Worm (Caenorhabditis elegans) whole organism, L4 larva: ENCODE measurements around the gene tmc-2.

Experiments
- D1046.2 ChIP-seq: fragments of 200-800 bp; sonication (Bioruptor generic); IDR thresholded peaks from 2 replicates; pipeline ENCODE4 v1.3.6; 2022; ENCODE audit warnings: missing genetic modification characterization, missing compliant biosample characterization
- R02D3.7 ChIP-seq: fragments of 150-350 bp; sonication (generic microtip); optimal IDR thresholded peaks from 3 replicates; lab custom pipeline; 2014; ENCODE audit warnings: missing biosample characterization, missing genetic modification characterization
- T26A8.4 ChIP-seq: fragments of 200-800 bp; sonication (Bioruptor generic); IDR thresholded peaks from 2 replicates; pipeline ENCODE4 v1.3.6; 2022; ENCODE audit warnings: missing genetic modification characterization, missing compliant biosample characterization
- Y48G9A.11 ChIP-seq: fragments of 200-800 bp; sonication (Bioruptor generic); IDR thresholded peaks from 2 replicates; pipeline ENCODE4 v1.3.6; 2022; ENCODE audit warnings: missing genetic modification reagents, missing genetic modification characterization, missing compliant biosample characterization
- aha-1 ChIP-seq: fragments of 150-350 bp; peaks from one replicate; lab custom pipeline; 2014; ENCODE audit warnings: missing biosample characterization, missing genetic modification characterization
- arid-1 ChIP-seq: fragments of 200-800 bp; sonication (Bioruptor generic); conservative IDR thresholded peaks from 2 replicates; pipeline ENCODE4 v1.3.6; 2022; ENCODE audit warnings: missing genetic modification reagents, missing genetic modification characterization, missing compliant biosample characterization
- attf-4 ChIP-seq: sonication (generic microtip); optimal IDR thresholded peaks from 3 replicates; lab custom pipeline; 2017; ENCODE audit warnings: missing biosample characterization, missing genetic modification characterization
- ceh-44 ChIP-seq: fragments of 200-800 bp; sonication (Bioruptor generic); IDR thresholded peaks from 2 replicates; pipeline ENCODE4 v1.3.6; 2022; ENCODE audit warnings: missing genetic modification reagents, missing genetic modification characterization, missing compliant biosample characterization
- ceh-82 ChIP-seq: sonication (generic microtip); optimal IDR thresholded peaks from 2 replicates; lab custom pipeline; 2017; ENCODE audit warnings: missing biosample characterization, missing genetic modification characterization
- daf-19 ChIP-seq: fragments of 200-800 bp; sonication (Bioruptor generic); conservative IDR thresholded peaks from 2 replicates; pipeline ENCODE4 v1.3.6; 2022; ENCODE audit warnings: missing genetic modification characterization, missing compliant biosample characterization
- dmd-8 ChIP-seq: fragments of 200-800 bp; sonication (Bioruptor generic); IDR thresholded peaks from 2 replicates; pipeline ENCODE4 v1.3.6; 2022; ENCODE audit warnings: missing genetic modification characterization, missing compliant biosample characterization
- dmd-9 ChIP-seq: fragments of 200-800 bp; sonication (Bioruptor generic); IDR thresholded peaks from 2 replicates; pipeline ENCODE4 v1.3.6; 2022; ENCODE audit warnings: missing genetic modification reagents, missing genetic modification characterization, missing compliant biosample characterization
- duxl-1 ChIP-seq: sonication (generic microtip); optimal IDR thresholded peaks from 2 replicates; lab custom pipeline; 2016; ENCODE audit warnings: mild to moderate bottlenecking, missing genetic modification characterization, moderate library complexity, missing compliant biosample characterization; ENCODE audit not compliant: poor library complexity
- dve-1 ChIP-seq: sonication (generic microtip); optimal IDR thresholded peaks from 2 replicates; lab custom pipeline; 2017; ENCODE audit warnings: antibody characterized with exemption, mild to moderate bottlenecking, missing genetic modification characterization, missing compliant biosample characterization; ENCODE audit not compliant: insufficient read depth
- hlh-30 ChIP-seq: sonication (generic microtip); optimal IDR thresholded peaks from 2 replicates; lab custom pipeline; 2017; ENCODE audit warnings: antibody characterized with exemption, mild to moderate bottlenecking, missing genetic modification characterization, missing compliant biosample characterization; ENCODE audit not compliant: insufficient read depth
- lim-7 ChIP-seq: fragments of 200-800 bp; sonication (Bioruptor generic); IDR thresholded peaks from 2 replicates; pipeline ENCODE4 v1.3.6; 2022; ENCODE audit warnings: missing genetic modification characterization, missing compliant biosample characterization
- lin-13 ChIP-seq: fragments of 150-350 bp; optimal IDR thresholded peaks from 2 replicates; lab custom pipeline; 2014; ENCODE audit warnings: missing biosample characterization, missing genetic modification reagents, missing genetic modification characterization
- lin-15B ChIP-seq: fragments of 150-350 bp; sonication (generic microtip); optimal IDR thresholded peaks from 3 replicates; lab custom pipeline; 2014; ENCODE audit warnings: missing biosample characterization, missing genetic modification characterization
- lin-29 ChIP-seq: fragments of 200-800 bp; sonication (Bioruptor generic); IDR thresholded peaks from 2 replicates; pipeline ENCODE4 v1.3.6; 2022; ENCODE audit warnings: missing genetic modification reagents, missing genetic modification characterization, missing compliant biosample characterization
- lir-3 ChIP-seq: sonication (generic microtip); optimal IDR thresholded peaks from 2 replicates; lab custom pipeline; 2016; ENCODE audit warnings: mild to moderate bottlenecking, missing genetic modification characterization, missing compliant biosample characterization
- madf-9 ChIP-seq: fragments of 200-800 bp; sonication (Bioruptor generic); conservative IDR thresholded peaks from 2 replicates; pipeline ENCODE4 v1.3.6; 2022; ENCODE audit warnings: missing genetic modification reagents, missing genetic modification characterization, missing compliant biosample characterization
- nhr-11 ChIP-seq: fragments of 150-350 bp; optimal IDR thresholded peaks from 2 replicates; lab custom pipeline; 2014; ENCODE audit warnings: missing biosample characterization, missing genetic modification characterization
- nhr-237 ChIP-seq: sonication (generic microtip); optimal IDR thresholded peaks from 2 replicates; lab custom pipeline; 2017; ENCODE audit warnings: missing biosample characterization, missing genetic modification characterization
- nhr-48 ChIP-seq: sonication (generic microtip); optimal IDR thresholded peaks from 2 replicates; lab custom pipeline; 2016; ENCODE audit warnings: mild to moderate bottlenecking, missing genetic modification characterization, missing compliant biosample characterization
- nhr-6 ChIP-seq: fragments of 150-350 bp; optimal IDR thresholded peaks from 2 replicates; lab custom pipeline; 2014; ENCODE audit warnings: missing biosample characterization, missing genetic modification characterization
- nhr-76 ChIP-seq: fragments of 150-350 bp; optimal IDR thresholded peaks from 2 replicates; lab custom pipeline; 2014; ENCODE audit warnings: missing biosample characterization, missing genetic modification characterization
- php-3 ChIP-seq: fragments of 200-800 bp; sonication (Bioruptor generic); IDR thresholded peaks from 2 replicates; pipeline ENCODE4 v1.3.6; 2022; ENCODE audit warnings: missing genetic modification reagents, missing genetic modification characterization, missing compliant biosample characterization
- pqm-1 ChIP-seq: sonication (generic microtip); optimal IDR thresholded peaks from 2 replicates; lab custom pipeline; 2017; ENCODE audit warnings: missing biosample characterization, missing genetic modification characterization
- saeg-2 ChIP-seq: fragments of 200-800 bp; sonication (Bioruptor generic); IDR thresholded peaks from 2 replicates; pipeline ENCODE4 v1.3.6; 2022; ENCODE audit warnings: missing genetic modification reagents, missing genetic modification characterization, missing compliant biosample characterization
- sdz-12 ChIP-seq: fragments of 200-800 bp; sonication (Bioruptor generic); optimal IDR thresholded peaks from 2 replicates; lab custom pipeline; 2018; ENCODE audit warnings: mild to moderate bottlenecking, missing genetic modification characterization, missing compliant biosample characterization
- skn-1 ChIP-seq: fragments of 150-350 bp; optimal IDR thresholded peaks from 2 replicates; lab custom pipeline; 2014; ENCODE audit warnings: missing biosample characterization, missing genetic modification characterization
- snpc-1.2 ChIP-seq: fragments of 200-800 bp; sonication (Bioruptor generic); IDR thresholded peaks from 2 replicates; pipeline ENCODE4 v1.3.6; 2022; ENCODE audit warnings: missing genetic modification reagents, missing genetic modification characterization, missing compliant biosample characterization
- snpc-4 ChIP-seq: fragments of 150-350 bp; optimal IDR thresholded peaks from 2 replicates; lab custom pipeline; 2014; ENCODE audit warnings: missing biosample characterization, missing genetic modification characterization
- tag-97 ChIP-seq: fragments of 200-800 bp; sonication (Bioruptor generic); IDR thresholded peaks from 2 replicates; pipeline ENCODE4 v1.3.6; 2022; ENCODE audit warnings: missing genetic modification characterization, missing compliant biosample characterization
- tra-1 ChIP-seq: fragments of 200-800 bp; sonication (Bioruptor generic); IDR thresholded peaks from 2 replicates; pipeline ENCODE4 v1.3.6; 2022; ENCODE audit warnings: missing genetic modification reagents, missing genetic modification characterization, missing compliant biosample characterization
- unc-39 ChIP-seq: sonication (generic microtip); optimal IDR thresholded peaks from 2 replicates; lab custom pipeline; 2017; ENCODE audit warnings: missing biosample characterization, missing genetic modification characterization
- unc-62 ChIP-seq, 3 experiments: fragments of 150-350 bp in 1 of 3; sonication (generic microtip); optimal IDR thresholded peaks in 2 of 3; peaks in 1 of 3; 1 replicate in 1 of 3; 2 replicates in 2 of 3; lab custom pipeline; 2014 to 2017; ENCODE audit warnings: missing biosample characterization in 3 of 3, missing genetic modification characterization in 3 of 3, missing genetic modification reagents in 3 of 3, missing genotype in 1 of 3
- vab-7 ChIP-seq: fragments of 200-800 bp; sonication (Bioruptor generic); IDR thresholded peaks from 2 replicates; pipeline ENCODE4 v1.3.6; 2022; ENCODE audit warnings: missing genetic modification reagents, missing genetic modification characterization, missing compliant biosample characterization
- zfp-2 ChIP-seq: sonication (generic microtip); optimal IDR thresholded peaks from 2 replicates; lab custom pipeline; 2016; ENCODE audit warnings: mild to moderate bottlenecking, missing genetic modification characterization, missing compliant biosample characterization

tmc-2 gene

ce11 chrX:9271886-9272285 lies 31.6 kb upstream of the tmc-2 start (continued):
- TF ChIP-seq unc-39 (tag; lab: Kevin White, UChicago): no peak
- peak in 1 of 2 experiments; percentile 43 for TF ChIP-seq unc-62 (GFP tag; optimal IDR thresholded peaks at IDR 0.05 in 1 of 2; lab: Kevin White, UChicago)
- TF ChIP-seq unc-62 (tag; optimal IDR thresholded peaks at IDR 0.05; lab: Kevin White, UChicago): no peak
- peak; percentile 80 for TF ChIP-seq pqm-1 (tag; lab: Kevin White, UChicago)
- TF ChIP-seq, all 104 proteins: peak for 11

ce11 chrX:9274574-9274973 lies 28.9 kb upstream of the tmc-2 start, which contains the start of gene B0416.10:
B0416.10 (minus strand) TSS chrX:9274674.
- no peak for TF ChIP-seq daf-19 (GFP tag; lab: Robert Waterston, UW)
- no peak for TF ChIP-seq dve-1
- TF ChIP-seq lin-15B (tag; lab: Kevin White, UChicago): no peak
- no peak for TF ChIP-seq nhr-6 (tag; lab: Kevin White, UChicago)
- TF ChIP-seq Y48G9A.11 (GFP tag; lab: Robert Waterston, UW): no peak
- TF ChIP-seq ceh-82 (tag; lab: Kevin White, UChicago): no peak
- TF ChIP-seq skn-1 (tag; lab: Kevin White, UChicago): no peak
- TF ChIP-seq attf-4 (tag; lab: Kevin White, UChicago): no peak
- TF ChIP-seq madf-9: no peak
- TF ChIP-seq snpc-1.2 (GFP tag; lab: Robert Waterston, UW): no peak
- TF ChIP-seq snpc-4 (tag; lab: Kevin White, UChicago): no peak
- TF ChIP-seq lir-3: no peak
- TF ChIP-seq D1046.2 (GFP tag; lab: Robert Waterston, UW): no peak
- TF ChIP-seq hlh-30 (tag; lab: Kevin White, UChicago): no peak
- TF ChIP-seq dmd-8 (GFP tag; lab: Robert Waterston, UW): no peak

- no peak for TF ChIP-seq ceh-44 (GFP tag; lab: Robert Waterston, UW)
- no peak for TF ChIP-seq nhr-237 (tag; lab: Kevin White, UChicago)
- TF ChIP-seq hlh-30 (tag; lab: Kevin White, UChicago): no peak
- TF ChIP-seq php-3: no peak
- no peak for TF ChIP-seq lin-13 (GFP tag; lab: Kevin White, UChicago)
- no peak for TF ChIP-seq D1046.2 (GFP tag; lab: Robert Waterston, UW)
- TF ChIP-seq tra-1 (GFP tag; lab: Robert Waterston, UW): no peak
- no peak for TF ChIP-seq snpc-1.2 (GFP tag; lab: Robert Waterston, UW)
- TF ChIP-seq nhr-11 (tag; lab: Kevin White, UChicago): no peak
- no peak for TF ChIP-seq attf-4 (tag; lab: Kevin White, UChicago)
- no peak for TF ChIP-seq ceh-82 (tag; lab: Kevin White, UChicago)
- no peak for TF ChIP-seq lim-7 (GFP tag; lab: Robert Waterston, UW)
- TF ChIP-seq T26A8.4 (GFP tag; lab: Robert Waterston, UW): no peak
- TF ChIP-seq tag-97: no peak
- no peak for TF ChIP-seq nhr-6 (tag; lab: Kevin White, UChicago)
- TF ChIP-seq dmd-9: no peak
- no peak for TF ChIP-seq lir-3
- no peak for TF ChIP-seq duxl-1
- no peak for TF ChIP-seq vab-7 (GFP tag; lab: Robert Waterston, UW)
- no peak for TF ChIP-seq sdz-12
These were observed 24.9 kb upstream of the tmc-2 start, which contains the start of gene B0416.4 for ce11 chrX:9278653-9279052. B0416.4 (plus strand) TSS chrX:9278953.

ce11 chrX:9283026-9283425 lies 20.5 kb upstream of the tmc-2 start, which contains the start of gene B0416.11:
B0416.11 (minus strand) TSS chrX:9283126.
- no peak for TF ChIP-seq Y48G9A.11 (GFP tag; lab: Robert Waterston, UW)
- TF ChIP-seq snpc-1.2 (GFP tag; lab: Robert Waterston, UW): no peak
- TF ChIP-seq R02D3.7 (tag; lab: Kevin White, UChicago): no peak
- TF ChIP-seq php-3: no peak
- no peak for TF ChIP-seq tag-97
- TF ChIP-seq ceh-44 (GFP tag; lab: Robert Waterston, UW): no peak
- no peak for TF ChIP-seq nhr-76
- no peak for TF ChIP-seq saeg-2 (GFP tag; lab: Robert Waterston, UW)
- no peak for TF ChIP-seq nhr-237 (tag; lab: Kevin White, UChicago)
- TF ChIP-seq zfp-2 (tag; lab: Kevin White, UChicago): no peak
- no peak for TF ChIP-seq madf-9
- no peak for TF ChIP-seq arid-1 (GFP tag; lab: Robert Waterston, UW)
- TF ChIP-seq unc-62 (GFP tag; optimal IDR thresholded peaks at IDR 0.05 in 1 of 2; lab: Kevin White, UChicago): no peak
- TF ChIP-seq unc-62 (tag; optimal IDR thresholded peaks at IDR 0.05; lab: Kevin White, UChicago): no peak
- TF ChIP-seq aha-1 (tag; lab: Kevin White, UChicago): no peak
- TF ChIP-seq lin-29 (GFP tag; lab: Robert Waterston, UW): no peak
- no peak for TF ChIP-seq nhr-48 (tag; lab: Kevin White, UChicago)
